Fruit fly (Drosophila melanogaster): Measurements from ENCODE around the gene Phf5a.

Phf5a gene

dm6 chr2L:6467509-6467908, 23.1 kb downstream of the Phf5a start, which contains the start of gene HemK1 (continued):
- TF ChIP-seq wek (GFP tag; optimal IDR thresholded peaks at IDR 0.05) (no peak), Adf1 (GFP tag; IDR thresholded peaks at IDR 0.05) (0 out of 2 replicates have a peak, but pooled peaks have one; percentile 25), CrebB (tag; optimal IDR thresholded peaks at IDR 0.05) (peak; percentile 15), bcd (GFP tag; optimal IDR thresholded peaks at IDR 0.05) (no peak), sens (GFP tag) (peak; percentile 48), zfh1 (GFP tag; IDR thresholded peaks at IDR 0.05) (no peak), CG13894 (tag; optimal IDR thresholded peaks at IDR 0.05) (peak; percentile 26), CG10543 (GFP tag; optimal IDR thresholded peaks at IDR 0.05) (no peak), CG9437 (GFP tag; optimal IDR thresholded peaks at IDR 0.05) (no peak), BEAF-32 (GFP tag; optimal IDR thresholded peaks at IDR 0.05) (peak; percentile 69), onecut (GFP tag; IDR thresholded peaks at IDR 0.05) (peak; percentile 78), CG17186 (GFP tag; optimal IDR thresholded peaks at IDR 0.05) (peak; percentile 45), psq (GFP tag; optimal IDR thresholded peaks at IDR 0.05) (no peak), CG34376 (GFP tag; optimal IDR thresholded peaks at IDR 0.05) (peak; percentile 40), MTF-1 (GFP tag; optimal IDR thresholded peaks at IDR 0.05; ENCODE audit: borderline replicate concordance) (no peak), slbo (GFP tag; IDR thresholded peaks at IDR 0.05) (no peak), Dbx (GFP tag; IDR thresholded peaks at IDR 0.05) (peak; percentile 36; the same call in 1 of the 3 replicates), CG11504 (tag; optimal IDR thresholded peaks at IDR 0.05) (peak; percentile 42), Atf6 (GFP tag; IDR thresholded peaks at IDR 0.05) (0 out of 2 replicates have a peak, but pooled peaks have one; percentile 21), Hmr (GFP tag; optimal IDR thresholded peaks at IDR 0.05) (peak; percentile 46), sc (optimal IDR thresholded peaks at IDR 0.05) (no peak), sc (GFP tag; optimal IDR thresholded peaks at IDR 0.05) (no peak), sob (GFP tag; IDR thresholded peaks at IDR 0.05) (0 out of 2 replicates have a peak, but pooled peaks have one; percentile 23), CG10654 (GFP tag; optimal IDR thresholded peaks at IDR 0.05) (no peak), crol (GFP tag; IDR thresholded peaks at IDR 0.05) (no peak), Spps (tag; optimal IDR thresholded peaks at IDR 0.05) (no peak), p53 (GFP tag; optimal IDR thresholded peaks at IDR 0.05) (peak; percentile 4), ems (GFP tag; optimal IDR thresholded peaks at IDR 0.05) (no peak), crp (GFP tag; optimal IDR thresholded peaks at IDR 0.05) (peak in 1 of 2 experiments; percentile 2), CG11560 (tag; IDR thresholded peaks at IDR 0.05) (no peak), Hr3 (GFP tag; optimal IDR thresholded peaks at IDR 0.05) (peak; percentile 4), Optix (GFP tag; IDR thresholded peaks at IDR 0.05) (no peak), zfh2 (GFP tag; optimal IDR thresholded peaks at IDR 0.05) (peak; percentile 4), CG7987 (GFP tag; optimal IDR thresholded peaks at IDR 0.05) (peak; percentile 53), Lim3 (GFP tag; IDR thresholded peaks at IDR 0.05) (no peak), grau (tag; optimal IDR thresholded peaks at IDR 0.05) (peak; percentile 21), CG2712 (tag; optimal IDR thresholded peaks at IDR 0.05) (peak; percentile 17), CG12155 (GFP tag; optimal IDR thresholded peaks at IDR 0.05) (no peak), mirr (GFP tag; optimal IDR thresholded peaks at IDR 0.05) (peak; percentile 0), CG17829 (tag; optimal IDR thresholded peaks at IDR 0.05) (peak; percentile 5), CG8290 (GFP tag; optimal IDR thresholded peaks at IDR 0.05) (no peak), CG8290 (tag; optimal IDR thresholded peaks at IDR 0.05) (peak in 1 of 2 experiments; percentile 80), Dp (GFP tag; optimal IDR thresholded peaks at IDR 0.05) (peak; percentile 98), CG18476 (GFP tag; optimal IDR thresholded peaks at IDR 0.05) (no peak), CG4282 (GFP tag; optimal IDR thresholded peaks at IDR 0.05) (no peak), CG3995 (GFP tag; optimal IDR thresholded peaks at IDR 0.05) (peak; percentile 50), CG9932 (GFP tag; IDR thresholded peaks at IDR 0.05) (0 out of 2 replicates have a peak, but pooled peaks have one; percentile 30), sima (GFP tag; optimal IDR thresholded peaks at IDR 0.05) (no peak), CG14710 (tag; optimal IDR thresholded peaks at IDR 0.05) (peak; percentile 72), YL-1 (GFP tag; optimal IDR thresholded peaks at IDR 0.05) (peak; percentile 69), trem (tag; optimal IDR thresholded peaks at IDR 0.05) (peak; percentile 59), pita (GFP tag; optimal IDR thresholded peaks at IDR 0.05) (no peak)
